Fruit fly (Drosophila melanogaster) whole organism, embryonic: ENCODE data around the gene CG46462.

Source experiments
- B-H2 ChIP-seq: fragments of 200-800 bp; sonication (Bioruptor generic); optimal IDR thresholded peaks from 2 replicates; lab custom pipeline; 2018; ENCODE audit warnings: missing biosample characterization, mild to moderate bottlenecking, missing genetic modification characterization
- Bgb ChIP-seq: fragments of 200-800 bp; sonication (Bioruptor generic); IDR thresholded peaks from 2 replicates; pipeline ENCODE4 v1.3.6; 2022; ENCODE audit warnings: missing biosample characterization, missing genetic modification characterization; ENCODE audit not compliant: partially characterized antibody
- CG10959 ChIP-seq: fragments of 200-800 bp; sonication (Bioruptor generic); IDR thresholded peaks from 2 replicates; pipeline ENCODE4 v1.3.6; 2022; ENCODE audit warnings: missing biosample characterization, missing genetic modification characterization
- CG11695 ChIP-seq: fragments of 200-800 bp; sonication (Bioruptor generic); IDR thresholded peaks from 3 replicates; pipeline ENCODE4 v1.3.6; 2022; ENCODE audit warnings: missing biosample characterization, missing genetic modification characterization
- CG13894 ChIP-seq: fragments of 200-800 bp; sonication (Bioruptor generic); optimal IDR thresholded peaks from 3 replicates; lab custom pipeline; 2018; ENCODE audit warnings: missing biosample characterization, mild to moderate bottlenecking, missing genetic modification characterization, moderate library complexity
- CG15269 ChIP-seq: fragments of 200-800 bp; sonication (Bioruptor generic); optimal IDR thresholded peaks from 2 replicates; lab custom pipeline; 2018; ENCODE audit warnings: missing biosample characterization, mild to moderate bottlenecking, missing genetic modification characterization, moderate library complexity
- CG15514 ChIP-seq: fragments of 200-800 bp; sonication (Bioruptor generic); optimal IDR thresholded peaks from 3 replicates; lab custom pipeline; 2017; ENCODE audit warnings: missing biosample characterization, missing genetic modification characterization, mild to moderate bottlenecking, moderate library complexity, missing genetic modification reagents
- CG17568 ChIP-seq: fragments of 200-800 bp; sonication (Bioruptor generic); optimal IDR thresholded peaks from 2 replicates; lab custom pipeline; 2018; ENCODE audit warnings: missing biosample characterization, mild to moderate bottlenecking, missing genetic modification characterization, moderate library complexity
- CG2202 ChIP-seq: fragments of 200-800 bp; sonication (Bioruptor generic); optimal IDR thresholded peaks from 2 replicates; lab custom pipeline; 2018; ENCODE audit warnings: missing biosample characterization, mild to moderate bottlenecking, missing genetic modification characterization
- CG3281 ChIP-seq: fragments of 200-800 bp; sonication (Bioruptor generic); optimal IDR thresholded peaks from 3 replicates; lab custom pipeline; 2017; ENCODE audit warnings: missing biosample characterization, mild to moderate bottlenecking, missing genetic modification characterization
- CG34224 ChIP-seq: fragments of 200-800 bp; sonication (Bioruptor generic); IDR thresholded peaks from 3 replicates; pipeline ENCODE4 v1.3.6; 2022; ENCODE audit warnings: missing biosample characterization, missing genetic modification characterization; ENCODE audit not compliant: partially characterized antibody
- CG34376 ChIP-seq: fragments of 200-800 bp; sonication (Bioruptor generic); optimal IDR thresholded peaks from 2 replicates; lab custom pipeline; 2018; ENCODE audit warnings: missing biosample characterization, mild to moderate bottlenecking, missing genetic modification characterization
- CG4360 ChIP-seq: fragments of 200-800 bp; sonication (Bioruptor generic); IDR thresholded peaks from 2 replicates; pipeline ENCODE4 v1.3.6; 2022; ENCODE audit warnings: missing biosample characterization, missing genetic modification characterization
- CG43689 ChIP-seq: fragments of 200-800 bp; sonication (Bioruptor generic); IDR thresholded peaks from 2 replicates; pipeline ENCODE4 v1.3.6; 2022; ENCODE audit warnings: missing biosample characterization, missing genetic modification characterization
- CG5245 ChIP-seq: fragments of 200-800 bp; sonication (Bioruptor generic); optimal IDR thresholded peaks from 3 replicates; lab custom pipeline; 2016; ENCODE audit warnings: missing biosample characterization, missing genetic modification characterization
- CG6813 ChIP-seq: fragments of 200-800 bp; sonication (Bioruptor generic); optimal IDR thresholded peaks from 2 replicates; lab custom pipeline; 2017; ENCODE audit warnings: missing biosample characterization, missing genetic modification characterization, mild to moderate bottlenecking, moderate library complexity, missing genetic modification reagents
- CG7556 ChIP-seq: fragments of 200-800 bp; sonication (Bioruptor generic); optimal IDR thresholded peaks from 2 replicates; lab custom pipeline; 2017; ENCODE audit warnings: missing biosample characterization, mild to moderate bottlenecking, missing genetic modification characterization
- CoRest ChIP-seq: fragments of 200-800 bp; sonication (Bioruptor generic); optimal IDR thresholded peaks from 3 replicates; lab custom pipeline; 2018; ENCODE audit warnings: missing biosample characterization, mild to moderate bottlenecking, missing genetic modification characterization, moderate library complexity
- D19A ChIP-seq: fragments of 200-800 bp; optimal IDR thresholded peaks from 3 replicates; lab custom pipeline; 2019; ENCODE audit warnings: missing biosample characterization, mild to moderate bottlenecking, missing genetic modification characterization, moderate library complexity
- Dfd ChIP-seq, 2 experiments: fragments of >200 bp; optimal IDR thresholded peaks; 2 replicates each; lab custom pipeline; 2017; ENCODE audit warnings: missing biosample characterization in 2 of 2, missing genetic modification characterization in 2 of 2
- Dref ChIP-seq: fragments of 200-800 bp; sonication (Bioruptor generic); IDR thresholded peaks from 2 replicates; pipeline ENCODE4 v1.3.6; 2022; ENCODE audit warnings: missing biosample characterization, missing genetic modification characterization
- Kr ChIP-seq: fragments of 200-800 bp; sonication (Bioruptor generic); optimal IDR thresholded peaks from 2 replicates; lab custom pipeline; 2017; ENCODE audit warnings: missing biosample characterization, mild to moderate bottlenecking, missing genetic modification characterization
- MBD-R2 ChIP-seq: fragments of 200-800 bp; sonication (Bioruptor generic); IDR thresholded peaks from 2 replicates; pipeline ENCODE4 v1.3.6; 2022; ENCODE audit warnings: missing biosample characterization, missing genetic modification characterization
- Scr ChIP-seq: fragments of 200-800 bp; sonication (Bioruptor generic); IDR thresholded peaks from 2 replicates; pipeline ENCODE4 v1.3.6; 2022; ENCODE audit warnings: missing biosample characterization, missing genetic modification characterization; ENCODE audit not compliant: partially characterized antibody
- Sox102F ChIP-seq: fragments of 200-800 bp; sonication (Bioruptor generic); optimal IDR thresholded peaks from 2 replicates; lab custom pipeline; 2018; ENCODE audit warnings: missing biosample characterization, mild to moderate bottlenecking, missing genetic modification characterization, moderate library complexity
- Taf1 ChIP-seq: fragments of 200-800 bp; sonication (Bioruptor generic); IDR thresholded peaks from 2 replicates; pipeline ENCODE4 v1.3.6; 2022; ENCODE audit warnings: missing biosample characterization, missing genetic modification characterization
- ac ChIP-seq: fragments of 200-800 bp; sonication (Bioruptor generic); optimal IDR thresholded peaks from 3 replicates; lab custom pipeline; 2017; ENCODE audit warnings: missing biosample characterization, mild to moderate bottlenecking, missing genetic modification characterization
- ara ChIP-seq: fragments of 200-800 bp; sonication (Bioruptor generic); IDR thresholded peaks from 2 replicates; pipeline ENCODE4 v1.3.6; 2022; ENCODE audit warnings: missing biosample characterization, missing genetic modification characterization
- ase ChIP-seq: fragments of 200-800 bp; sonication (Bioruptor generic); IDR thresholded peaks from 3 replicates; pipeline ENCODE4 v1.3.6; 2022; ENCODE audit warnings: missing biosample characterization, missing genetic modification characterization
- bigmax ChIP-seq: fragments of 200-800 bp; sonication (Bioruptor generic); optimal IDR thresholded peaks from 2 replicates; lab custom pipeline; 2018; ENCODE audit warnings: missing biosample characterization, mild to moderate bottlenecking, missing genetic modification characterization
- cg ChIP-seq: fragments of 200-800 bp; sonication (Bioruptor generic); optimal IDR thresholded peaks from 3 replicates; lab custom pipeline; 2019; ENCODE audit warnings: missing biosample characterization, mild to moderate bottlenecking, missing genetic modification characterization, moderate library complexity
- chinmo ChIP-seq: fragments of 200-800 bp; sonication (Bioruptor generic); IDR thresholded peaks from 4 replicates; pipeline ENCODE4 v1.3.6; 2022; ENCODE audit warnings: missing biosample characterization, missing genetic modification characterization; ENCODE audit not compliant: partially characterized antibody
- crol ChIP-seq: fragments of 200-800 bp; sonication (Bioruptor generic); IDR thresholded peaks from 2 replicates; pipeline ENCODE4 v1.3.6; 2022; ENCODE audit warnings: missing biosample characterization, missing genetic modification characterization
- cwo ChIP-seq: fragments of 200-800 bp; sonication (Bioruptor generic); optimal IDR thresholded peaks from 3 replicates; lab custom pipeline; 2017; ENCODE audit warnings: missing biosample characterization, missing genetic modification characterization, mild to moderate bottlenecking, moderate library complexity, missing genetic modification reagents
- dysf ChIP-seq: fragments of 200-800 bp; sonication (Bioruptor generic); IDR thresholded peaks from 3 replicates; pipeline ENCODE4 v1.3.6; 2022; ENCODE audit warnings: missing biosample characterization, missing genetic modification characterization
- en ChIP-seq: fragments of 200-800 bp; sonication (Bioruptor generic); optimal IDR thresholded peaks from 2 replicates; lab custom pipeline; 2016; ENCODE audit warnings: missing biosample characterization, missing genetic modification characterization
- exex ChIP-seq: fragments of 200-800 bp; sonication (Bioruptor generic); optimal IDR thresholded peaks from 4 replicates; lab custom pipeline; 2018; ENCODE audit warnings: missing biosample characterization, mild to moderate bottlenecking, missing genetic modification characterization, moderate library complexity
- fd102C ChIP-seq: fragments of 200-800 bp; sonication (Bioruptor generic); optimal IDR thresholded peaks from 2 replicates; lab custom pipeline; 2018; ENCODE audit warnings: missing biosample characterization, mild to moderate bottlenecking, missing genetic modification characterization, moderate library complexity
- ftz-f1 ChIP-seq: fragments of 200-800 bp; sonication (Bioruptor generic); optimal IDR thresholded peaks from 2 replicates; lab custom pipeline; 2016; ENCODE audit warnings: missing biosample characterization, missing genetic modification characterization
- grau ChIP-seq: fragments of 200-800 bp; optimal IDR thresholded peaks from 3 replicates; lab custom pipeline; 2019; ENCODE audit warnings: missing biosample characterization, mild to moderate bottlenecking, missing genetic modification characterization, moderate library complexity
- kah ChIP-seq: fragments of 200-800 bp; sonication (Bioruptor generic); optimal IDR thresholded peaks from 2 replicates; lab custom pipeline; 2018; ENCODE audit warnings: missing biosample characterization, mild to moderate bottlenecking, missing genetic modification characterization
- ken ChIP-seq: fragments of 200-800 bp; sonication (Bioruptor generic); IDR thresholded peaks from 3 replicates; pipeline ENCODE4 v1.3.6; 2022; ENCODE audit warnings: missing biosample characterization, missing genetic modification characterization
- mirr ChIP-seq: fragments of 200-800 bp; sonication (Bioruptor generic); optimal IDR thresholded peaks from 3 replicates; lab custom pipeline; 2018; ENCODE audit warnings: missing biosample characterization, mild to moderate bottlenecking, missing genetic modification characterization
- sd ChIP-seq: fragments of 200-800 bp; sonication (Bioruptor generic); optimal IDR thresholded peaks from 3 replicates; lab custom pipeline; 2018; ENCODE audit warnings: missing biosample characterization, mild to moderate bottlenecking, missing genetic modification characterization, moderate library complexity
- tio ChIP-seq: fragments of 200-800 bp; sonication (Bioruptor generic); optimal IDR thresholded peaks from 2 replicates; lab custom pipeline; 2017; ENCODE audit warnings: missing biosample characterization, missing genetic modification characterization, inconsistent platforms
- tll ChIP-seq, 2 experiments: fragments of 200-800 bp in 1 of 2; fragments of >200 bp in 1 of 2; sonication (Bioruptor generic) in 1 of 2; optimal IDR thresholded peaks; 2 replicates each; lab custom pipeline; 2017 to 2019; ENCODE audit warnings: missing biosample characterization in 2 of 2, missing genetic modification characterization in 2 of 2, mild to moderate bottlenecking in 1 of 2, moderate library complexity in 1 of 2
- twi ChIP-seq: fragments of 200-800 bp; optimal IDR thresholded peaks from 2 replicates; lab custom pipeline; 2019; ENCODE audit warnings: missing biosample characterization, mild to moderate bottlenecking, missing genetic modification characterization, moderate library complexity
- unpg ChIP-seq: fragments of 200-800 bp; sonication (Bioruptor generic); optimal IDR thresholded peaks from 3 replicates; lab custom pipeline; 2018; ENCODE audit warnings: missing biosample characterization, mild to moderate bottlenecking, missing genetic modification characterization, moderate library complexity
- zen ChIP-seq: fragments of 200-800 bp; sonication (Bioruptor generic); optimal IDR thresholded peaks from 3 replicates; lab custom pipeline; 2018; ENCODE audit warnings: missing biosample characterization, mild to moderate bottlenecking, missing genetic modification characterization, moderate library complexity

Gene CG46462

DNA sequence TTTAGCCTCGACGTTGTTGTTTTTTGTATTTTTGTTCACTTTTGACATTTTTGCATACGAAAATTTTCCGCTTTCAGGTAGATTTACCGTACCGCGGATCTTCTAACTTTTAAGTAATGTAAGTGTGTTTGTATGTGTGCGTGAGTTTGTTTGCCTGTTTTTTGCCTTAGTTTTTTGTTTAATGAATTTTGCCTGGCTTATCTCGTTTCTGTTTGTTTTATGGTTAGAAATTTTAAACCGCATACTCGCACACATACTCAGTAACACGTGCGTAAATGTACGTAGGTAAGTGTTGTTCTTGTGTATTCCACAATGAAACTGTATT is 33.8 kb upstream of the CG46462 start:
- TF ChIP-seq B-H2 (GFP tag; lab: Kevin White, UChicago) (peak; percentile 5), tll (GFP tag; optimal IDR thresholded peaks at IDR 0.05; lab: Kevin White, UChicago) (peak in 1 of 2 experiments; percentile 73), bigmax (peak; percentile 49), zen (tag; lab: Kevin White, UChicago) (peak; percentile 35), CG43689 (GFP tag; lab: Robert Waterston, UW) (no peak), mirr (GFP tag; lab: Kevin White, UChicago) (peak; percentile 12), CG17568 (peak; percentile 10), twi (tag; lab: Kevin White, UChicago) (peak; percentile 5), CG3281 (GFP tag; lab: Kevin White, UChicago) (peak; percentile 24), Sox102F (GFP tag; lab: Kevin White, UChicago) (no peak), CG5245 (GFP tag; lab: Kevin White, UChicago) (no peak), ase (no peak), chinmo (GFP tag; lab: Robert Waterston, UW) (peak; percentile 82; the same call in 3 of the 4 replicates), D19A (tag; lab: Kevin White, UChicago) (peak; percentile 20), sd (tag; lab: Kevin White, UChicago) (peak; percentile 75), CG34376 (GFP tag; lab: Kevin White, UChicago) (peak; percentile 4), exex (peak; percentile 18), cwo (GFP tag; lab: Kevin White, UChicago) (peak; percentile 71), Kr (GFP tag; lab: Kevin White, UChicago) (peak; percentile 6), CG11695 (0 out of 3 replicates have a peak, but pooled peaks have one; percentile 6), Bgb (0 out of 2 replicates have a peak, but pooled peaks have one; percentile 29), CG34224 (no peak), CG6813 (no peak), crol (GFP tag; lab: Robert Waterston, UW) (no peak), Scr (GFP tag; lab: Robert Waterston, UW) (no peak), ftz-f1 (GFP tag; lab: Kevin White, UChicago) (peak; percentile 20), CG13894 (peak; percentile 43), kah (GFP tag; lab: Kevin White, UChicago) (peak; percentile 3), CG4360 (GFP tag; lab: Robert Waterston, UW) (peak; percentile 70; the same call in 1 of the 2 replicates), cg (GFP tag; lab: Kevin White, UChicago) (peak; percentile 62)

DNA sequence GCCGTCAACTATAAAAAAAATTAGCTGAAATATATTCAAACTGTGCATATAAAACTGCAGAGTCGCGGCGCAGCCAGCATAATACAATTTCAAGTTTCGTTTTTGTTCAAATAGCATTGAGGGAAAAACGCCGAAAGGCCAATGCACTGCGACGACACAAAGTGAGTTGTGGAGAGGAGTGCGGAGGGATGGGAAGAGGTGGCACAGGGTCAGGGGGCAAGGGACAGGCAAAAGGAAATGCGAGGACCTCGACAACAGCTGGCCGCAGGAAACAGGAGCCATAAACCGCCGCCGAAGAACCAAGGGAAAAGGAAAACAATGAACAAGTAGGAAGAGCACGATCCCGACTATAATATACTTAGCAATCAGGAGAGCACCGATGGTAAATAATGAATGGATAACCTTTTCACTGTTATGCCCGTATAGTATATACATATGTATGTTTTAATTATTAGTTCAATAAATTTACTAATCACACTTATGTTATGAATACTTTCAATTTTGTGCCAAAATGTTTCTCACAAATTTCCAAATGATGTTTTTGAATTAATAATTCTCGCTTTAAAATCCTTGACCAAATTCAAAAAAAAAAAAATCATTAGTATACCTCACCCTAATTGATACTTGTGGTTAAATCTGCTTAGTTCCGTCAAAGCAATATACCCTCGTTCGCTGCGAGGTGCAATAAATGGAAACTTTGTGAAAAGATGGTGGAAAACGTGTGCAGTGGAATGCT is 32.8 kb upstream of the CG46462 start:
- TF ChIP-seq CG2202 (tag; lab: Kevin White, UChicago) (peak; percentile 15), MBD-R2 (GFP tag; lab: Robert Waterston, UW) (no peak), tio (peak; percentile 71), CG7556 (GFP tag; lab: Kevin White, UChicago) (peak; percentile 42), CG15269 (tag; lab: Kevin White, UChicago) (no peak), dysf (GFP tag; lab: Robert Waterston, UW) (no peak), en (GFP tag; lab: Kevin White, UChicago) (no peak), ken (GFP tag; lab: Robert Waterston, UW) (no peak), Dref (GFP tag; lab: Robert Waterston, UW) (no peak), ac (GFP tag; lab: Kevin White, UChicago) (peak; percentile 68), CG4360 (GFP tag; lab: Robert Waterston, UW) (no peak), CG15514 (no peak), ara (0 out of 2 replicates have a peak, but pooled peaks have one; percentile 31), fd102C (peak; percentile 49), Dfd (GFP tag; optimal IDR thresholded peaks at IDR 0.05; lab: Kevin White, UChicago) (no peak), CoRest (peak; percentile 55), unpg (peak; percentile 36), grau (tag; lab: Kevin White, UChicago) (peak; percentile 12), Taf1 (GFP tag; lab: Robert Waterston, UW) (no peak), CG10959 (GFP tag; lab: Robert Waterston, UW) (no peak)
